Fruit fly (Drosophila melanogaster): Measurements from ENCODE around the gene CG5645.

The CG5645 gene

dm6 chr3L:12136630-12137029 is at the start of gene CG5645, which contains the start of gene Atg12:
TSS of gene CG5645 (minus strand) at chr3L:12136706.
TSS of gene Atg12 (plus strand) at chr3L:12136967.
- TF ChIP-seq gl (tag; optimal IDR thresholded peaks at IDR 0.05): no peak
- peak; percentile 42 for TF ChIP-seq CG14655 (GFP tag; optimal IDR thresholded peaks at IDR 0.05)
- TF ChIP-seq Pif1A (GFP tag; optimal IDR thresholded peaks at IDR 0.05): no peak
- TF ChIP-seq Pif1B (GFP tag; optimal IDR thresholded peaks at IDR 0.05): no peak
- peak; percentile 48; the same call in 1 of the 2 replicates for TF ChIP-seq CG32121 (GFP tag; IDR thresholded peaks at IDR 0.05)
- peak; percentile 75 for TF ChIP-seq CG4496 (GFP tag; IDR thresholded peaks at IDR 0.05)
- TF ChIP-seq CG12605 (GFP tag; IDR thresholded peaks at IDR 0.05): no peak
- TF ChIP-seq CG8159 (tag; optimal IDR thresholded peaks at IDR 0.05): peak; percentile 66
- peak; percentile 58 for TF ChIP-seq CG17806 (tag; optimal IDR thresholded peaks at IDR 0.05)
- peak; percentile 44; the same call in 1 of the 2 replicates for TF ChIP-seq Ets98B (GFP tag; IDR thresholded peaks at IDR 0.05)
- TF ChIP-seq CG10348 (GFP tag; IDR thresholded peaks at IDR 0.05): no peak
- peak; percentile 8 for TF ChIP-seq CG9948 (tag; optimal IDR thresholded peaks at IDR 0.05)
- TF ChIP-seq CG15710 (tag; optimal IDR thresholded peaks at IDR 0.05): peak; percentile 51
- TF ChIP-seq fd96Ca (GFP tag; IDR thresholded peaks at IDR 0.05): no peak
- no peak for TF ChIP-seq CG13204 (GFP tag; optimal IDR thresholded peaks at IDR 0.05)

- TF ChIP-seq rn (GFP tag; IDR thresholded peaks at IDR 0.05) (no peak), fd96Ca (GFP tag; IDR thresholded peaks at IDR 0.05) (no peak), CG4496 (GFP tag; IDR thresholded peaks at IDR 0.05) (no peak), Pif1A (GFP tag; optimal IDR thresholded peaks at IDR 0.05) (no peak), Pif1B (GFP tag; optimal IDR thresholded peaks at IDR 0.05) (no peak), gl (tag; optimal IDR thresholded peaks at IDR 0.05) (no peak), CG10348 (GFP tag; IDR thresholded peaks at IDR 0.05) (no peak), CG12605 (GFP tag; IDR thresholded peaks at IDR 0.05) (no peak), D1 (tag; optimal IDR thresholded peaks at IDR 0.05) (no peak), CG15710 (tag; optimal IDR thresholded peaks at IDR 0.05) (no peak), Snoo (tag; optimal IDR thresholded peaks at IDR 0.05) (no peak), CG32121 (GFP tag; IDR thresholded peaks at IDR 0.05) (no peak), CG34367 (tag; optimal IDR thresholded peaks at IDR 0.05) (no peak)
Observed at dm6 chr3L:12185336-12185735, 48.8 kb upstream of the CG5645 start.

- TF ChIP-seq fd96Ca (GFP tag; IDR thresholded peaks at IDR 0.05) (no peak), CG15710 (tag; optimal IDR thresholded peaks at IDR 0.05) (no peak), CG8301 (tag; optimal IDR thresholded peaks at IDR 0.05) (no peak)
Observed at dm6 chr3L:12184564-12185034, 48.1 kb upstream of the CG5645 start, which contains the start of gene Miox. TSS of gene Miox (plus strand) at chr3L:12184984.

- TF ChIP-seq CG8301 (tag; optimal IDR thresholded peaks at IDR 0.05) (no peak), CG4496 (GFP tag; IDR thresholded peaks at IDR 0.05) (no peak), EcR (GFP tag; optimal IDR thresholded peaks at IDR 0.05) (no peak), CG10348 (GFP tag; IDR thresholded peaks at IDR 0.05) (no peak), CG15710 (tag; optimal IDR thresholded peaks at IDR 0.05) (no peak), Pif1B (GFP tag; optimal IDR thresholded peaks at IDR 0.05) (no peak), CG17806 (tag; optimal IDR thresholded peaks at IDR 0.05) (no peak)
Observed at dm6 chr3L:12183967-12184366, 47.5 kb upstream of the CG5645 start.

- TF ChIP-seq CG12605 (GFP tag; IDR thresholded peaks at IDR 0.05) (no peak), CG15710 (tag; optimal IDR thresholded peaks at IDR 0.05) (no peak), CG13204 (GFP tag; optimal IDR thresholded peaks at IDR 0.05) (no peak), Ets98B (GFP tag; IDR thresholded peaks at IDR 0.05) (no peak), CG10348 (GFP tag; IDR thresholded peaks at IDR 0.05) (no peak), CG8301 (tag; optimal IDR thresholded peaks at IDR 0.05) (no peak), CG14655 (GFP tag; optimal IDR thresholded peaks at IDR 0.05) (no peak), Snoo (tag; optimal IDR thresholded peaks at IDR 0.05) (no peak), rn (GFP tag; IDR thresholded peaks at IDR 0.05) (no peak)
Observed at dm6 chr3L:12178847-12179437, 42.4 kb upstream of the CG5645 start.

dm6 chr3L:12177301-12177700 is 40.8 kb upstream of the CG5645 start, which contains the start of gene CAH2:
TSS of gene CAH2 (plus strand) at chr3L:12177601.
- TF ChIP-seq CG12605 (GFP tag; IDR thresholded peaks at IDR 0.05): no peak

- TF ChIP-seq CG8159 (tag; optimal IDR thresholded peaks at IDR 0.05): no peak
- no peak for TF ChIP-seq CG9948 (tag; optimal IDR thresholded peaks at IDR 0.05)
- TF ChIP-seq CG4496 (GFP tag; IDR thresholded peaks at IDR 0.05): no peak
- no peak for TF ChIP-seq CG12605 (GFP tag; IDR thresholded peaks at IDR 0.05)
- no peak for TF ChIP-seq CG32121 (GFP tag; IDR thresholded peaks at IDR 0.05)
- no peak for TF ChIP-seq CG13204 (GFP tag; optimal IDR thresholded peaks at IDR 0.05)
- no peak for TF ChIP-seq CG34367 (tag; optimal IDR thresholded peaks at IDR 0.05)
- no peak for TF ChIP-seq D1 (tag; optimal IDR thresholded peaks at IDR 0.05)
- TF ChIP-seq CG14655 (GFP tag; optimal IDR thresholded peaks at IDR 0.05): no peak
- TF ChIP-seq Pif1B (GFP tag; optimal IDR thresholded peaks at IDR 0.05): no peak
- no peak for TF ChIP-seq CG10348 (GFP tag; IDR thresholded peaks at IDR 0.05)
- TF ChIP-seq Snoo (tag; optimal IDR thresholded peaks at IDR 0.05): no peak
- no peak for TF ChIP-seq CG8301 (tag; optimal IDR thresholded peaks at IDR 0.05)
Observed at dm6 chr3L:12175382-12175781, 38.9 kb upstream of the CG5645 start, which contains the start of gene Rh7. TSS of gene Rh7 (minus strand) at chr3L:12175482.
